Fruit fly (Drosophila melanogaster) whole organism, prepupa: ENCODE data around the gene SPARC.

Source experiments
- Blimp-1 ChIP-seq: fragments of 200-800 bp; sonication (Bioruptor generic); optimal IDR thresholded peaks from 3 replicates; lab custom pipeline; 2017; ENCODE audit warnings: missing biosample characterization, missing genetic modification characterization, mild to moderate bottlenecking, moderate library complexity, missing genetic modification reagents
- CG11294 ChIP-seq: fragments of 200-800 bp; sonication (Bioruptor generic); IDR thresholded peaks from 2 replicates; pipeline ENCODE4 v1.3.6; 2022; ENCODE audit warnings: missing biosample characterization, missing genetic modification characterization
- CG11762 ChIP-seq: fragments of 200-800 bp; sonication (Bioruptor generic); optimal IDR thresholded peaks from 3 replicates; lab custom pipeline; 2016; ENCODE audit warnings: missing biosample characterization, missing genetic modification characterization; ENCODE audit not compliant: insufficient read depth
- CG11902 ChIP-seq: fragments of 200-800 bp; sonication (Bioruptor generic); optimal IDR thresholded peaks from 3 replicates; lab custom pipeline; 2016; ENCODE audit warnings: missing biosample characterization, missing genetic modification characterization
- CG1621 ChIP-seq: fragments of 200-800 bp; sonication (Bioruptor generic); optimal IDR thresholded peaks from 3 replicates; lab custom pipeline; 2018; ENCODE audit warnings: missing biosample characterization, mild to moderate bottlenecking, missing genetic modification characterization
- CG3032 ChIP-seq: fragments of 200-800 bp; optimal IDR thresholded peaks from 2 replicates; lab custom pipeline; 2019; ENCODE audit warnings: missing biosample characterization, mild to moderate bottlenecking, missing genetic modification characterization, moderate library complexity
- CG31627 ChIP-seq: fragments of 200-800 bp; sonication (Bioruptor generic); optimal IDR thresholded peaks from 3 replicates; lab custom pipeline; 2016; ENCODE audit warnings: missing biosample characterization, missing genetic modification characterization
- CG34406 ChIP-seq: fragments of 200-800 bp; sonication (Bioruptor generic); optimal IDR thresholded peaks from 3 replicates; lab custom pipeline; 2016; ENCODE audit warnings: missing biosample characterization, missing genetic modification characterization
- CG6163 ChIP-seq: fragments of 200-800 bp; sonication (Bioruptor generic); IDR thresholded peaks from 3 replicates; pipeline ENCODE4 v1.3.6; 2022; ENCODE audit warnings: missing biosample characterization, missing genetic modification characterization
- CG6276 ChIP-seq: fragments of 200-800 bp; sonication (Bioruptor generic); optimal IDR thresholded peaks from 2 replicates; lab custom pipeline; 2017; ENCODE audit warnings: missing biosample characterization, mild to moderate bottlenecking, missing genetic modification characterization
- CG6808 ChIP-seq: fragments of 200-800 bp; sonication (Bioruptor generic); optimal IDR thresholded peaks from 3 replicates; lab custom pipeline; 2017; ENCODE audit warnings: missing biosample characterization, missing genetic modification characterization, mild to moderate bottlenecking, moderate library complexity, missing genetic modification reagents
- CG6854 ChIP-seq: fragments of 200-800 bp; sonication (Bioruptor generic); optimal IDR thresholded peaks from 2 replicates; lab custom pipeline; 2017; ENCODE audit warnings: missing biosample characterization, mild to moderate bottlenecking, missing genetic modification characterization
- CG7368 ChIP-seq: fragments of 200-800 bp; sonication (Bioruptor generic); optimal IDR thresholded peaks from 3 replicates; lab custom pipeline; 2016; ENCODE audit warnings: missing biosample characterization, missing genetic modification characterization
- CG8119 ChIP-seq: fragments of 200-800 bp; sonication (Bioruptor generic); IDR thresholded peaks from 3 replicates; pipeline ENCODE4 v1.3.6; 2022; ENCODE audit warnings: missing biosample characterization, missing genetic modification characterization
- Eip75B ChIP-seq: fragments of 200-800 bp; sonication (Bioruptor generic); optimal IDR thresholded peaks from 3 replicates; lab custom pipeline; 2016; ENCODE audit warnings: missing biosample characterization, missing genetic modification characterization
- Eip78C ChIP-seq: fragments of 200-800 bp; sonication (Bioruptor generic); peaks from one replicate; lab custom pipeline; 2016; ENCODE audit warnings: missing biosample characterization, missing genetic modification characterization
- Eip93F ChIP-seq: fragments of 200-800 bp; sonication (Bioruptor generic); optimal IDR thresholded peaks from 2 replicates; lab custom pipeline; 2016; ENCODE audit warnings: missing biosample characterization, mild to moderate bottlenecking, missing genetic modification characterization
- Ets21C ChIP-seq: fragments of 200-800 bp; sonication (Bioruptor generic); optimal IDR thresholded peaks from 3 replicates; lab custom pipeline; 2016; ENCODE audit warnings: missing biosample characterization, missing genetic modification characterization
- Ets96B ChIP-seq: fragments of 200-800 bp; optimal IDR thresholded peaks from 2 replicates; lab custom pipeline; 2019; ENCODE audit warnings: missing biosample characterization, mild to moderate bottlenecking, missing genetic modification characterization, moderate library complexity
- Hr39 ChIP-seq: fragments of 200-800 bp; sonication (Bioruptor generic); optimal IDR thresholded peaks from 2 replicates; lab custom pipeline; 2016; ENCODE audit warnings: missing biosample characterization, missing genetic modification characterization
- Hr4 ChIP-seq: fragments of 200-800 bp; sonication (Bioruptor generic); optimal IDR thresholded peaks from 3 replicates; lab custom pipeline; 2016; ENCODE audit warnings: missing biosample characterization, missing genetic modification characterization
- Met ChIP-seq: fragments of 200-800 bp; sonication (Bioruptor generic); optimal IDR thresholded peaks from 3 replicates; lab custom pipeline; 2016; ENCODE audit warnings: missing biosample characterization, missing genetic modification characterization
- OdsH ChIP-seq: fragments of 200-800 bp; sonication (Bioruptor generic); optimal IDR thresholded peaks from 3 replicates; lab custom pipeline; 2016; ENCODE audit warnings: missing biosample characterization, missing genetic modification characterization
- Smox ChIP-seq: fragments of 200-800 bp; sonication (Bioruptor generic); optimal IDR thresholded peaks from 3 replicates; lab custom pipeline; 2016; ENCODE audit warnings: missing biosample characterization, missing genetic modification characterization
- Sox14 ChIP-seq: fragments of 200-800 bp; sonication (Bioruptor generic); optimal IDR thresholded peaks from 3 replicates; lab custom pipeline; 2016; ENCODE audit warnings: missing biosample characterization, missing genetic modification characterization
- Sox15 ChIP-seq: fragments of 200-800 bp; sonication (Bioruptor generic); optimal IDR thresholded peaks from 3 replicates; lab custom pipeline; 2016; ENCODE audit warnings: missing biosample characterization, missing genetic modification characterization
- achi ChIP-seq: fragments of 200-800 bp; sonication (Bioruptor generic); optimal IDR thresholded peaks from 3 replicates; lab custom pipeline; 2016; ENCODE audit warnings: missing biosample characterization, missing genetic modification characterization
- acj6 ChIP-seq: fragments of 200-800 bp; sonication (Bioruptor generic); optimal IDR thresholded peaks from 3 replicates; lab custom pipeline; 2016; ENCODE audit warnings: missing biosample characterization, missing genetic modification characterization
- dac ChIP-seq: fragments of 200-800 bp; sonication (Bioruptor generic); optimal IDR thresholded peaks from 2 replicates; lab custom pipeline; 2017; ENCODE audit warnings: missing biosample characterization, mild to moderate bottlenecking, missing genetic modification characterization
- dsx ChIP-seq: fragments of 200-800 bp; optimal IDR thresholded peaks from 3 replicates; lab custom pipeline; 2019; ENCODE audit warnings: missing biosample characterization, mild to moderate bottlenecking, missing genetic modification characterization, moderate library complexity; ENCODE audit not compliant: poor library complexity, severe bottlenecking
- esn ChIP-seq: fragments of 200-800 bp; sonication (Bioruptor generic); optimal IDR thresholded peaks from 2 replicates; lab custom pipeline; 2016; ENCODE audit warnings: missing biosample characterization, mild to moderate bottlenecking, missing genetic modification characterization, moderate library complexity
- fd59A ChIP-seq: fragments of 200-800 bp; sonication (Bioruptor generic); optimal IDR thresholded peaks from 2 replicates; lab custom pipeline; 2017; ENCODE audit warnings: missing biosample characterization, mild to moderate bottlenecking, missing genetic modification characterization, missing genetic modification reagents
- fd85E ChIP-seq: fragments of 200-800 bp; sonication (Bioruptor generic); optimal IDR thresholded peaks from 3 replicates; lab custom pipeline; 2016; ENCODE audit warnings: missing biosample characterization, missing genetic modification characterization
- fkh ChIP-seq: fragments of 200-800 bp; sonication (Bioruptor generic); optimal IDR thresholded peaks from 3 replicates; lab custom pipeline; 2017; ENCODE audit warnings: missing biosample characterization, mild to moderate bottlenecking, missing genetic modification characterization, moderate library complexity
- lz ChIP-seq: fragments of 200-800 bp; sonication (Bioruptor generic); optimal IDR thresholded peaks from 3 replicates; lab custom pipeline; 2016; ENCODE audit warnings: missing biosample characterization, missing genetic modification characterization
- net ChIP-seq: fragments of 200-800 bp; sonication (Bioruptor generic); optimal IDR thresholded peaks from 3 replicates; lab custom pipeline; 2016; ENCODE audit warnings: missing biosample characterization, missing genetic modification characterization
- topi ChIP-seq: fragments of 200-800 bp; sonication (Bioruptor generic); optimal IDR thresholded peaks from 3 replicates; lab custom pipeline; 2016; ENCODE audit warnings: missing biosample characterization, missing genetic modification characterization
- vri ChIP-seq: fragments of 200-800 bp; sonication (Bioruptor generic); optimal IDR thresholded peaks from 3 replicates; lab custom pipeline; 2016; ENCODE audit warnings: missing biosample characterization, mild to moderate bottlenecking, missing genetic modification characterization

Gene SPARC

DNA sequence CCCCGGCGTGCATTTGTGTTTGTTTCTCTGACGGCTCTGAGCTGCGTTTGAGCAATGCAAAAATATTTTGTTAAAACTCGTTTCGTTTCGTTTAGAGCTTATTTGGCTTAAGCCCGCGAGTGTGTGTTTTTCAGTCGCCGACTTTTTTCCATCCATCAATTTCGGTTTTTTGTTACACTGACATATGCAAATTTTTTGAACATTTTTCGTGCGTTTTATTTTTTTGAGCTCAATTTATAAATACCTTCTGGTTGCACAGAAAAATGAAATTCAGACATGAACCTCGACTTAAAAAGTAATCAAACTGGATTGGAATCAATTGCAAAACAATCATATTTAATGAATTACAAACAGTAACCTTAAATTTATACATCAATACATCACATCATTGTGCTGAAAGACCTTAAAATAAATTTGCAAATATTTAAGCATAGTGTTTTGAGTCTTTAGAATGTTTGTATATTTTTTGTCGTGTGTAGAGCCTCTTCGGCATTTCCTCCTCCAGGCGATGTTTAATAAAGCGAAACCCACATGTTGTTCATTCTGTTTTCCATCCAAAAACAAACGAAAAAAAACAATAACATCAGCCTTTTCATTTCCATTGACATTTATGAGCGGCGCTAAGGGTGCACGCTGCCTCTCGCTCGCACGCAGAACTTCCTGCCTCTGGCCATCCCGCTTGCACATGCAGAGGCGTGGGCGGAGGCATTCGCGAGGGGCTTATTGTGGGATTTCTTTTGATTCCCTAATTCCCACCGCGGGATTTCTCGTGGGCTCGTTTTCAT, 10.6 kb upstream of the SPARC start (continued):
- TF ChIP-seq dsx (GFP tag; lab: Kevin White, UChicago) (no peak), Smox (GFP tag; lab: Kevin White, UChicago) (peak; percentile 21), topi (peak; percentile 39), Eip93F (GFP tag; lab: Kevin White, UChicago) (no peak), Met (GFP tag; lab: Kevin White, UChicago) (peak; percentile 44), CG7368 (no peak), vri (GFP tag; lab: Kevin White, UChicago) (no peak), net (GFP tag; lab: Kevin White, UChicago) (no peak), dac (no peak), CG11762 (GFP tag; lab: Kevin White, UChicago) (no peak), CG3032 (tag; lab: Kevin White, UChicago) (no peak), Eip75B (GFP tag; lab: Kevin White, UChicago) (no peak), fd59A (no peak), OdsH (GFP tag; lab: Kevin White, UChicago) (peak; percentile 7)

DNA sequence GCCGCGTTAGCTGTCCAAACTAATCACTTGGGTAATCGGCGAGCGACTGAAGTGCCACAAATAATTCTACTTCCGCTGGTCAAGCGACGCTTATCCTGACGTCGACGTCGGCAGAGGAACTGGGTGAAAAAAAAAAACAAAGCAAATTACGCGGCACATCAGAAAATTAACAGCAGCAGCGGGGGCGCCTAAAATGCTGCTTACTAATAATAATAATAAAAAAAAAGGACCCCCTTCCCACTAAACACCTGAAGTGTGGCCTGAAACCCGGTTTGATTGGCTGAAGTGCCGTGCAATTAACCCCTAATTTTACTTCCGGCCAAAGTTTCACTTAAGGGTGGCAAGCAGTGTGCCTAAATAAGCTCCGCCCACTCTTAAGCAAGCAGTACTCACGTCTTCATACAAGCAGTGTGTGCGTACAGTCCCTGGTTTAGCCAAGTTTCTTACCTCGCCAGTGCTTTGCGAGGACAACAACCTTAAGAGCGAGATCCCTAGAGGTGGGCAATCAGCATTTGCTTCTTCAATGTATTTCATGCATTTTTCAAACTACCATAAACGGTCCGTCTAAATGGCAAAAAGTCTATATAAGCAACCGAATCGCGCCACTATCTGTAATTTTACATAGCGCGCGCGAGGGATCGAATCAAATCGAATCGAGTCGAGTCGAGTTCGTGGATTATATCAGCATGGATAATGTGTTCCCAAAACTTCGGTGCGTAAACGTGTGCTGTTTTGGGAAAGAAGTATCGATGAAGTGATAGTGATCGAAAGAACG, 9.5 kb upstream of the SPARC start, which contains the start of the genes ro and T48:
ro (minus strand) TSS at position 51 of the 775 bp plus-strand sequence.
T48 (plus strand) TSS at position 614 of the 775 bp plus-strand sequence.
- TF ChIP-seq Eip75B (GFP tag; lab: Kevin White, UChicago) (peak; percentile 6), CG6276 (GFP tag; lab: Kevin White, UChicago) (no peak), vri (GFP tag; lab: Kevin White, UChicago) (peak; percentile 23), dsx (GFP tag; lab: Kevin White, UChicago) (peak; percentile 11), CG1621 (peak; percentile 11), Eip78C (peak; percentile 47), CG6808 (GFP tag; lab: Kevin White, UChicago) (peak; percentile 12), fd85E (GFP tag; lab: Kevin White, UChicago) (no peak), esn (peak; percentile 32), topi (peak; percentile 5), CG6163 (GFP tag; lab: Robert Waterston, UW) (peak; percentile 7; the same call in 1 of the 3 replicates), CG7368 (no peak)

DNA sequence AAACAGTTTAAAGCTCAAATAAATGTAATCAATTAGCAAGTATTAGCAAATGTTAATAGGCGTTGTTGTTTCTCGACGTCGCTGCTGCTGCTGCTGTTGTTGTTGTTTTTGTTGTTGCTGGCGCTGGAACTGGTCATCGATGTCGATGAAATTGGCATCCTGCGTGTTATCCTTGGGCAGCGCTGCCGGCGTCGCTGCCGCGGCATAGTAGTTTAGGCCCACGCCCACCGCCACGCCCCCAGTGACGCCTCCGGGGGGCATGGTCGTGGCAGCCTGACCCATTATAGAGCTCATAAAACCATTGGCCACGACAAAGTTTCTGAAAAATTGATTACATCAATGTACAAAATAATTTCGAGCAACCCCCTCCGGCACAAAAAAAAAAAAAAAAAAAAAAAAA, 5.1 kb upstream of the SPARC start:
- no peak for TF ChIP-seq Ets96B

DNA sequence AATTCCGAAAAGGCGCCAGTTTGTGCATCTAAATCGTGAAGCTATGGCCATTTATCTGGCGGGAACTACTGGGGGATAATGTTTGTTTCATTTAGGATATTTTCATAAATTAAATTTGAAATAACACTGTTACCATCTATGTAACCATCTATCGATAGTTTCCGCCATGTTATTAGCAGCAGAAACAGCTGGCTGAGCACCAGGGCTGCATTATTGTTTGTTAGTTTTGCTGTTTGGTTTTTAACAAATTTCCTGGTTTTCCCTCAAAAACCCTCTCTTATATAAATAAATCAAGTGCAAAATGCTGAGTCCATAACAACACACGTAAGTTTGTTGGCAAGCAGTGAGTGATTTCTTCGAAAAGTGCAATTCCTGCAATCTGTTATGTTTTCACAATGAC, 4.6 kb upstream of the SPARC start, which contains the start of gene CG5500:
CG5500 (plus strand) TSS at position 199 of the 400 bp plus-strand sequence.
- TF ChIP-seq esn (peak; percentile 14), Sox15 (GFP tag; lab: Kevin White, UChicago) (no peak), fkh (peak; percentile 83)

DNA sequence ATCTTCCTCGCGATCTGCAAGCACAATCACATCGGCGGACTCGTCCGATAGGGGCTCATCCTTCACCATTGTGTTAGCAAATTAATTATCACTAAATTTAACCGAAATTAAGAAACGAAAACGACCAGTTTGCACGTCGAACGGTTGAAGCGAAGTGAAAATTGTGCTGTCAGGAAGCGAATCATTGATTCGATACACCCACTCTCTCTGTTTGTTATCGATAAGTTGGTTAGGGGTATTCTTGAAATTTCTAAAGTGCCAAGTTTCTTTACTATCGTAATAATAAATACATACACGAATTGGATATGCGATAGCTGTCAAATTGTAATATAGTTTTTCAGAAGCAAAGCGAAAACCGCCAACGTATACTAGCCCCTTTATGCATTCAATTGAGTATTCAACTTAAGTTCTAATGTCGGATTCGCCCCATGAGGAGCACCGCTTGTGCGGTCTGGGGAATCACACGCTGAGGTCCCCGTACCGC, 3.8 kb upstream of the SPARC start, which contains the start of gene Rb97D:
Rb97D (minus strand) TSS at position 199 of the 484 bp plus-strand sequence.
- TF ChIP-seq vri (GFP tag; lab: Kevin White, UChicago) (peak; percentile 51), Hr39 (GFP tag; lab: Kevin White, UChicago) (peak; percentile 77), Ets21C (GFP tag; lab: Kevin White, UChicago) (peak; percentile 62), CG11902 (GFP tag; lab: Kevin White, UChicago) (peak; percentile 52), achi (GFP tag; lab: Kevin White, UChicago) (peak; percentile 90), CG11294 (GFP tag; lab: Robert Waterston, UW) (no peak; the same call in 1 of the 2 replicates), CG31627 (GFP tag; lab: Kevin White, UChicago) (peak; percentile 78), Eip93F (GFP tag; lab: Kevin White, UChicago) (no peak), Ets96B (peak; percentile 23), acj6 (GFP tag; lab: Kevin White, UChicago) (peak; percentile 72), CG8119 (peak; percentile 58; the same call in 2 of the 3 replicates), CG6276 (GFP tag; lab: Kevin White, UChicago) (no peak), Met (GFP tag; lab: Kevin White, UChicago) (peak; percentile 72), Eip75B (GFP tag; lab: Kevin White, UChicago) (peak; percentile 73), CG34406 (peak; percentile 34), CG7368 (no peak), fd85E (GFP tag; lab: Kevin White, UChicago) (no peak), CG6163 (GFP tag; lab: Robert Waterston, UW) (peak; percentile 80), OdsH (GFP tag; lab: Kevin White, UChicago) (peak; percentile 67), Hr4 (peak; percentile 78), Blimp-1 (GFP tag; lab: Kevin White, UChicago) (no peak), CG6854 (GFP tag; lab: Kevin White, UChicago) (peak; percentile 14), CG6808 (GFP tag; lab: Kevin White, UChicago) (peak; percentile 52), Sox14 (GFP tag; lab: Kevin White, UChicago) (peak; percentile 83), lz (GFP tag; lab: Kevin White, UChicago) (peak; percentile 80)
